Fruit fly (Drosophila melanogaster) S2 (cell line): ENCODE results near the gene Hsp70Aa.

Source experiments
- CG8478 ChIP-seq: fragments of >200 bp; optimal IDR thresholded peaks from 2 replicates; lab custom pipeline; 2018
- CTCF ChIP-seq, 2 experiments: fragments of >200 bp; optimal IDR thresholded peaks; 2 replicates each; lab custom pipeline; 2018

DNA sequence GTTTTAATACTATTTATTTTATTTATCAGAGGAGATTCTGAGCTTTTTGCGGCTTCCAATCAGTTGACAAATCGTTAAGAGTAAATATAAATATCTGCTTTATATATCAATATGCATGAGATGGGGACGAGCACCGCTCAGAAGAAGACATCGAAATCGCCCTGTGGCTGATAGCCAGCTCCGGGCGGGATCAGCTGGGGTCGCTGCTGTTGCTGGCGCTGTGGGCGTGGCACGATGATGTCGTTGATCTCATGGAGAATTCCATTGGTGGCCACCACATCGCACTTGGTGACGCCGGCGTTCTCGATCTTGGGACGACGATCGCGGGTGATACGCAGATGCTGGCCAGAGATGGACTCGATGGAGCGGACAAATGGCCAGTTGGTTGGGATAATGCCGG is 28.5 kb upstream of the Hsp70Aa start:
- TF ChIP-seq CG8478 (lab: Kevin White, UChicago) = no peak
- TF ChIP-seq CTCF (optimal IDR thresholded peaks at IDR 0.05; lab: Kevin White, UChicago) = no peak
